Worm (Caenorhabditis elegans) whole organism, L4/young adult: Measurements from ENCODE around the gene F43E12.1.

Experiments used
- W03F9.2 ChIP-seq: fragments of 150-350 bp; optimal IDR thresholded peaks from 2 replicates; lab custom pipeline; 2014; ENCODE audit warnings: missing biosample characterization, missing genetic modification characterization
- dao-5 ChIP-seq: sonication (generic microtip); optimal IDR thresholded peaks from 2 replicates; lab custom pipeline; 2016; ENCODE audit warnings: missing genotype, missing genetic modification characterization, moderate library complexity, missing compliant biosample characterization
- him-1 ChIP-seq: sonication (generic microtip); optimal IDR thresholded peaks from 2 replicates; lab custom pipeline; 2016; ENCODE audit warnings: missing genotype, missing genetic modification reagents, missing genetic modification characterization, missing compliant biosample characterization

ce11 chrX:7224510-7224909, 47.1 kb downstream of the F43E12.1 start:
- TF ChIP-seq dao-5 (tag; lab: Kevin White, UChicago) (no peak), him-1 (tag; lab: Kevin White, UChicago) (peak; percentile 7), W03F9.2 (tag; lab: Kevin White, UChicago) (no peak)
